Worm (Caenorhabditis elegans) whole organism, mixed stage, embryonic: ENCODE results near the gene sel-8.

Experiments used
- blmp-1 ChIP-seq: fragments of 150-350 bp; optimal IDR thresholded peaks from 2 replicates; lab custom pipeline; 2014; ENCODE audit warnings: missing biosample characterization, missing genetic modification characterization
- ceh-39 ChIP-seq: fragments of 150-350 bp; optimal IDR thresholded peaks from 2 replicates; lab custom pipeline; 2014; ENCODE audit warnings: missing biosample characterization, missing genetic modification characterization
- ceh-43 ChIP-seq: fragments of 200-800 bp; sonication (Bioruptor generic); optimal IDR thresholded peaks from 2 replicates; lab custom pipeline; 2018; ENCODE audit warnings: mild to moderate bottlenecking, missing genetic modification characterization, moderate library complexity, missing compliant biosample characterization
- ceh-83 ChIP-seq: fragments of 200-800 bp; sonication (Bioruptor generic); optimal IDR thresholded peaks from 2 replicates; lab custom pipeline; 2018; ENCODE audit warnings: mild to moderate bottlenecking, missing genetic modification characterization, missing compliant biosample characterization
- drap-1 ChIP-seq: fragments of 200-800 bp; sonication (Bioruptor generic); optimal IDR thresholded peaks from 3 replicates; lab custom pipeline; 2018; ENCODE audit warnings: mild to moderate bottlenecking, missing genetic modification characterization, missing compliant biosample characterization
- elt-1 ChIP-seq: sonication (generic microtip); optimal IDR thresholded peaks from 2 replicates; lab custom pipeline; 2017; ENCODE audit warnings: missing genetic modification characterization, mild to moderate bottlenecking, missing compliant biosample characterization, antibody characterized with exemption, moderate library complexity, borderline replicate concordance; ENCODE audit not compliant: insufficient read depth
- elt-3 ChIP-seq: fragments of 150-350 bp; optimal IDR thresholded peaks from 2 replicates; lab custom pipeline; 2014; ENCODE audit warnings: missing biosample characterization, missing genetic modification characterization
- flh-1 ChIP-seq: fragments of 200-800 bp; sonication (Bioruptor generic); optimal IDR thresholded peaks from 2 replicates; lab custom pipeline; 2018; ENCODE audit warnings: mild to moderate bottlenecking, missing genetic modification characterization, moderate library complexity, missing compliant biosample characterization
- ham-2 ChIP-seq: fragments of 200-800 bp; sonication (Bioruptor generic); optimal IDR thresholded peaks from 2 replicates; lab custom pipeline; 2018; ENCODE audit warnings: mild to moderate bottlenecking, missing genetic modification characterization, missing compliant biosample characterization
- lin-13 ChIP-seq: fragments of 150-350 bp; optimal IDR thresholded peaks from 2 replicates; lab custom pipeline; 2014; ENCODE audit warnings: missing biosample characterization, missing genetic modification characterization
- lin-32 ChIP-seq: fragments of 200-800 bp; sonication (Bioruptor generic); optimal IDR thresholded peaks from 2 replicates; lab custom pipeline; 2018; ENCODE audit warnings: mild to moderate bottlenecking, missing genetic modification characterization, missing compliant biosample characterization
- mep-1 ChIP-seq: fragments of 150-350 bp; optimal IDR thresholded peaks from 2 replicates; lab custom pipeline; 2017; ENCODE audit warnings: missing biosample characterization, missing genetic modification reagents, missing genetic modification characterization, inconsistent platforms
- mls-2 ChIP-seq: sonication (generic microtip); optimal IDR thresholded peaks from 2 replicates; lab custom pipeline; 2016; ENCODE audit warnings: mild to moderate bottlenecking, missing genetic modification characterization, moderate library complexity, missing compliant biosample characterization
- nhr-237 ChIP-seq: fragments of 150-350 bp; optimal IDR thresholded peaks from 2 replicates; lab custom pipeline; 2014; ENCODE audit warnings: missing biosample characterization, missing genetic modification characterization
- nhr-28 ChIP-seq: fragments of 150-350 bp; optimal IDR thresholded peaks from 2 replicates; lab custom pipeline; 2014; ENCODE audit warnings: missing biosample characterization, missing genetic modification characterization
- pha-4 ChIP-seq: fragments of 150-350 bp; optimal IDR thresholded peaks from 2 replicates; lab custom pipeline; 2018; ENCODE audit warnings: missing biosample characterization, missing genetic modification reagents, missing genetic modification characterization
- sem-2 ChIP-seq: fragments of 200-800 bp; sonication (Bioruptor generic); optimal IDR thresholded peaks from 2 replicates; lab custom pipeline; 2018; ENCODE audit warnings: mild to moderate bottlenecking, missing genetic modification characterization, missing compliant biosample characterization
- sptf-1 ChIP-seq: sonication (generic microtip); optimal IDR thresholded peaks from 2 replicates; lab custom pipeline; 2017; ENCODE audit warnings: mild to moderate bottlenecking, missing genetic modification characterization, moderate library complexity, missing compliant biosample characterization
- tbx-8 ChIP-seq: fragments of 200-800 bp; sonication (Bioruptor generic); optimal IDR thresholded peaks from 2 replicates; lab custom pipeline; 2018; ENCODE audit warnings: mild to moderate bottlenecking, missing genetic modification characterization, moderate library complexity, missing compliant biosample characterization
- unc-62 ChIP-seq: fragments of 150-350 bp; optimal IDR thresholded peaks from 2 replicates; lab custom pipeline; 2014; ENCODE audit warnings: missing biosample characterization, missing genetic modification reagents, missing genetic modification characterization
- zip-8 ChIP-seq: fragments of 150-350 bp; optimal IDR thresholded peaks from 2 replicates; lab custom pipeline; 2014; ENCODE audit warnings: missing biosample characterization, missing genetic modification characterization
- ztf-11 ChIP-seq: fragments of 150-350 bp; optimal IDR thresholded peaks from 2 replicates; lab custom pipeline; 2014; ENCODE audit warnings: missing biosample characterization, missing genetic modification characterization

The sel-8 gene

ce11 chrIII:3566785-3567184, 60.2 kb downstream of the sel-8 start:
- TF ChIP-seq elt-3 (tag; lab: Kevin White, UChicago) (no peak), ceh-83 (GFP tag; lab: Kevin White, UChicago) (peak; percentile 16), blmp-1 (tag; lab: Kevin White, UChicago) (no peak), ztf-11 (tag; lab: Kevin White, UChicago) (no peak), sem-2 (GFP tag; lab: Kevin White, UChicago) (no peak), sptf-1 (tag; lab: Kevin White, UChicago) (peak; percentile 27), ceh-43 (GFP tag; lab: Kevin White, UChicago) (no peak), zip-8 (no peak)

DNA sequence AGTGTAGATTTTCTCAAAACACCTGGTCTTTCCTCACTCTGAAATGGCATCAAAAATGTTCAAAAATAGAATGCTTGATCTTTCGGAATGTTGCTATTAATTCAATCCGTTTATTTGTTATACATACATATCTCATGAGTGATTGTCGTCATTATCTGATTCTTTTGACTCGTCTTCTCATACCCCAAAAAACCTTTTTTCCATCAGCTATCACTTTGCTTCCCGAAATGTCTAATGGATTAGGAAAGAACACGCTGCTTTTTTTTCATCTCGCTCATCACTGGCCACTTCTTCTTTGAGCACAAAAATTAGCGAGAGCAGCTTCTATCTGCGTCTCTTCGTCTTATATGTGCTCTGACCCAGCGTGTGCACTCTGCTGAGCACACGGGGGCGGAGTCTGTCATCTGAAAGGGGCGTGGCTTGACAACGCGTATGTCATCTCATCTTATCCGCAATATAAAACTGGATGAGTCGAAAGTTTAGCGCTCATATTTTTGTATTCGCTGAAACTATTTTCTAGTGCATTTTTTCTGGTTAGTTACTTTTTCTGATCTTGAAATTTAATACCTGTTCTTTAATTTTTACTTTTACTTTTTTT, 62.1 kb downstream of the sel-8 start:
- TF ChIP-seq lin-32 (no peak), nhr-237 (tag; lab: Kevin White, UChicago) (no peak), ceh-83 (GFP tag; lab: Kevin White, UChicago) (no peak), elt-1 (no peak), unc-62 (GFP tag; lab: Kevin White, UChicago) (no peak), ztf-11 (tag; lab: Kevin White, UChicago) (no peak), flh-1 (GFP tag; lab: Kevin White, UChicago) (no peak), ceh-39 (tag; lab: Kevin White, UChicago) (no peak), ham-2 (GFP tag; lab: Kevin White, UChicago) (no peak), nhr-28 (tag; lab: Kevin White, UChicago) (no peak), blmp-1 (tag; lab: Kevin White, UChicago) (no peak), pha-4 (tag; lab: Kevin White, UChicago) (no peak), mls-2 (tag; lab: Kevin White, UChicago) (no peak), tbx-8 (no peak), drap-1 (GFP tag; lab: Kevin White, UChicago) (no peak), mep-1 (tag; lab: Kevin White, UChicago) (no peak), lin-13 (tag; lab: Kevin White, UChicago) (no peak)
